Worm (Caenorhabditis elegans) whole organism, young adult: ENCODE data around the gene chil-5.
"Not testable (repeated sequence)": the region's sequence is repeated elsewhere in the genome, so short reads cannot be mapped to it uniquely, and the experiment has no call there.

Source experiments
- B0035.1 ChIP-seq: sonication (generic microtip); optimal IDR thresholded peaks from 2 replicates; lab custom pipeline; 2016; ENCODE audit warnings: missing genetic modification characterization, mild to moderate bottlenecking, missing compliant biosample characterization, missing genotype, missing genetic modification reagents
- B0261.1 ChIP-seq: sonication (generic microtip); optimal IDR thresholded peaks from 2 replicates; lab custom pipeline; 2016; ENCODE audit warnings: mild to moderate bottlenecking, missing genetic modification characterization, moderate library complexity, missing compliant biosample characterization
- C17E4.6 ChIP-seq: fragments of 200-800 bp; sonication (Bioruptor generic); IDR thresholded peaks from 2 replicates; pipeline ENCODE4 v1.3.6; 2022; ENCODE audit warnings: missing genetic modification reagents, missing genetic modification characterization, missing compliant biosample characterization
- D2030.7 ChIP-seq: fragments of 200-800 bp; sonication (Bioruptor generic); IDR thresholded peaks from 2 replicates; pipeline ENCODE4 v1.3.6; 2022; ENCODE audit warnings: missing genetic modification reagents, missing genetic modification characterization, missing compliant biosample characterization
- F22D6.2 ChIP-seq: sonication (generic microtip); optimal IDR thresholded peaks from 2 replicates; lab custom pipeline; 2016; ENCODE audit warnings: mild to moderate bottlenecking, missing genetic modification characterization, missing compliant biosample characterization
- F55B11.4 ChIP-seq: sonication (generic microtip); optimal IDR thresholded peaks from 2 replicates; lab custom pipeline; 2016; ENCODE audit warnings: missing compliant biosample characterization, missing genetic modification characterization, borderline replicate concordance; ENCODE audit not compliant: insufficient read depth
- F57A8.1 ChIP-seq: fragments of 200-800 bp; sonication (Bioruptor generic); optimal IDR thresholded peaks from 2 replicates; lab custom pipeline; 2018; ENCODE audit warnings: mild to moderate bottlenecking, missing genetic modification characterization, moderate library complexity, missing compliant biosample characterization
- T07F8.4 ChIP-seq: sonication (generic microtip); optimal IDR thresholded peaks from 2 replicates; lab custom pipeline; 2016; ENCODE audit warnings: mild to moderate bottlenecking, missing genetic modification characterization, moderate library complexity, missing compliant biosample characterization
- Y79H2A.3 ChIP-seq: fragments of 200-800 bp; sonication (Bioruptor generic); conservative IDR thresholded peaks from 2 replicates; pipeline ENCODE4 v1.3.6; 2022; ENCODE audit warnings: missing genetic modification reagents, missing genetic modification characterization, missing compliant biosample characterization
- ZK185.1 ChIP-seq: sonication (generic microtip); optimal IDR thresholded peaks from 2 replicates; lab custom pipeline; 2016; ENCODE audit warnings: mild to moderate bottlenecking, missing genetic modification characterization, missing compliant biosample characterization; ENCODE audit not compliant: poor library complexity, severe bottlenecking
- akir-1 ChIP-seq: fragments of 200-800 bp; sonication (Bioruptor generic); optimal IDR thresholded peaks from 2 replicates; lab custom pipeline; 2018; ENCODE audit warnings: mild to moderate bottlenecking, missing genetic modification characterization, moderate library complexity, missing compliant biosample characterization
- ama-1 ChIP-seq, 3 experiments: fragments of 150-350 bp in 1 of 3; sonication (generic microtip) in 2 of 3; optimal IDR thresholded peaks; 2 replicates each; lab custom pipeline; 2014 to 2018; ENCODE audit warnings: missing biosample characterization in 2 of 3, missing genetic modification characterization in 2 of 3, missing genetic modification reagents in 2 of 3
- aptf-3 ChIP-seq: fragments of 200-800 bp; sonication (Bioruptor generic); IDR thresholded peaks from 2 replicates; pipeline ENCODE4 v1.3.6; 2022; ENCODE audit warnings: missing genetic modification characterization, missing compliant biosample characterization
- cebp-2 ChIP-seq: fragments of 200-800 bp; sonication (Bioruptor generic); IDR thresholded peaks from 2 replicates; pipeline ENCODE4 v1.3.6; 2022; ENCODE audit warnings: missing genetic modification characterization, missing compliant biosample characterization
- ceh-27 ChIP-seq: fragments of 200-800 bp; sonication (Bioruptor generic); optimal IDR thresholded peaks from 2 replicates; lab custom pipeline; 2018; ENCODE audit warnings: mild to moderate bottlenecking, missing genetic modification characterization, moderate library complexity, missing compliant biosample characterization
- chd-7 ChIP-seq: sonication (generic microtip); optimal IDR thresholded peaks from 2 replicates; lab custom pipeline; 2016; ENCODE audit warnings: mild to moderate bottlenecking, missing genetic modification characterization, moderate library complexity, missing compliant biosample characterization
- dox-1 ChIP-seq: fragments of 200-800 bp; sonication (Bioruptor generic); IDR thresholded peaks from 2 replicates; pipeline ENCODE4 v1.3.6; 2022; ENCODE audit warnings: missing genetic modification reagents, missing genetic modification characterization, missing compliant biosample characterization
- ekl-4 ChIP-seq: fragments of 200-800 bp; sonication (Bioruptor generic); IDR thresholded peaks from 2 replicates; pipeline ENCODE4 v1.3.6; 2022; ENCODE audit warnings: missing genetic modification reagents, missing genetic modification characterization, missing compliant biosample characterization
- hrde-1 ChIP-seq: sonication (generic microtip); optimal IDR thresholded peaks from 2 replicates; lab custom pipeline; 2016; ENCODE audit warnings: missing genetic modification characterization, mild to moderate bottlenecking, missing compliant biosample characterization, moderate library complexity, missing genotype, missing genetic modification reagents, borderline replicate concordance
- lag-1 ChIP-seq: fragments of 200-800 bp; sonication (Bioruptor generic); IDR thresholded peaks from 2 replicates; pipeline ENCODE4 v1.3.6; 2022; ENCODE audit warnings: missing genetic modification reagents, missing genetic modification characterization, missing compliant biosample characterization
- let-607 ChIP-seq, 2 experiments: fragments of 200-800 bp in 1 of 2; sonication (Bioruptor generic) in 1 of 2; sonication (generic microtip) in 1 of 2; optimal IDR thresholded peaks; 2 replicates each; lab custom pipeline; 2016 to 2018; ENCODE audit warnings: mild to moderate bottlenecking in 2 of 2, missing compliant biosample characterization in 2 of 2, missing genetic modification characterization in 2 of 2, moderate library complexity in 2 of 2, missing genotype in 1 of 2
- lin-40 ChIP-seq: sonication (generic microtip); optimal IDR thresholded peaks from 2 replicates; lab custom pipeline; 2016; ENCODE audit warnings: missing genetic modification characterization, mild to moderate bottlenecking, missing compliant biosample characterization, missing genotype, missing genetic modification reagents
- mel-28 ChIP-seq: sonication (generic microtip); optimal IDR thresholded peaks from 2 replicates; lab custom pipeline; 2016; ENCODE audit warnings: borderline replicate concordance, mild to moderate bottlenecking, missing genetic modification characterization, missing compliant biosample characterization
- mes-4 ChIP-seq: sonication (generic microtip); optimal IDR thresholded peaks from 2 replicates; lab custom pipeline; 2016; ENCODE audit warnings: missing genotype, missing genetic modification characterization, missing compliant biosample characterization
- mxl-1 ChIP-seq: sonication (generic microtip); optimal IDR thresholded peaks from 2 replicates; lab custom pipeline; 2016; ENCODE audit warnings: missing genetic modification characterization, missing compliant biosample characterization
- nfya-2 ChIP-seq: fragments of 200-800 bp; sonication (Bioruptor generic); IDR thresholded peaks from 2 replicates; pipeline ENCODE4 v1.3.6; 2022; ENCODE audit warnings: missing genetic modification reagents, missing genetic modification characterization, missing compliant biosample characterization
- pbrm-1 ChIP-seq: fragments of 200-800 bp; sonication (Bioruptor generic); IDR thresholded peaks from 2 replicates; pipeline ENCODE4 v1.3.6; 2022; ENCODE audit warnings: missing genetic modification reagents, missing genetic modification characterization, missing compliant biosample characterization
- sea-2 ChIP-seq: fragments of 200-800 bp; sonication (Bioruptor generic); IDR thresholded peaks from 2 replicates; pipeline ENCODE4 v1.3.6; 2022; ENCODE audit warnings: missing genetic modification characterization, missing compliant biosample characterization
- snpc-1.1 ChIP-seq: sonication (generic microtip); optimal IDR thresholded peaks from 2 replicates; lab custom pipeline; 2017; ENCODE audit warnings: missing genetic modification characterization, mild to moderate bottlenecking, missing compliant biosample characterization, antibody characterized with exemption, moderate library complexity, missing genotype, missing genetic modification reagents; ENCODE audit not compliant: insufficient read depth
- snpc-4 ChIP-seq, 5 experiments: fragments of 150-350 bp in 1 of 5; sonication (generic microtip) in 4 of 5; optimal IDR thresholded peaks; 2 replicates each; lab custom pipeline; 2014 to 2018; ENCODE audit warnings: missing genetic modification characterization in 5 of 5, missing biosample characterization in 3 of 5, antibody characterized with exemption in 2 of 5, mild to moderate bottlenecking in 2 of 5, missing compliant biosample characterization in 2 of 5, missing genotype in 2 of 5, moderate library complexity in 2 of 5, missing genetic modification reagents in 1 of 5
- tbx-9 ChIP-seq: sonication (generic microtip); optimal IDR thresholded peaks from 2 replicates; lab custom pipeline; 2016; ENCODE audit warnings: borderline replicate concordance, missing genetic modification characterization, inconsistent platforms, missing compliant biosample characterization
- tlf-1 ChIP-seq: fragments of 200-800 bp; sonication (Bioruptor generic); optimal IDR thresholded peaks from 2 replicates; lab custom pipeline; 2018; ENCODE audit warnings: mild to moderate bottlenecking, missing genetic modification characterization, missing compliant biosample characterization
- unc-130 ChIP-seq: sonication (generic microtip); optimal IDR thresholded peaks from 2 replicates; lab custom pipeline; 2016; ENCODE audit warnings: missing genetic modification reagents, missing genetic modification characterization, missing compliant biosample characterization
- zfh-2 ChIP-seq: fragments of 200-800 bp; sonication (Bioruptor generic); conservative IDR thresholded peaks from 2 replicates; pipeline ENCODE4 v1.3.6; 2022; ENCODE audit warnings: missing genetic modification reagents, missing genetic modification characterization, missing compliant biosample characterization
- zim-3 ChIP-seq: sonication (generic microtip); optimal IDR thresholded peaks from 2 replicates; lab custom pipeline; 2017; ENCODE audit warnings: mild to moderate bottlenecking, missing genetic modification characterization, moderate library complexity, missing compliant biosample characterization
- ztf-26 ChIP-seq: sonication (generic microtip); optimal IDR thresholded peaks from 2 replicates; lab custom pipeline; 2017; ENCODE audit warnings: missing genetic modification characterization, missing compliant biosample characterization

The chil-5 gene

ce11 chrII:9871061-9871460 is 11.6 kb upstream of the chil-5 start, which contains the start of gene chil-7 (continued):
- TF ChIP-seq hrde-1: no peak
- no peak for TF ChIP-seq zfh-2

ce11 chrII:9868698-9869097 is 9.2 kb upstream of the chil-5 start, which contains the start of gene old-1:
TSS of gene old-1 (minus strand) at chrII:9868747.
- TF ChIP-seq cebp-2 (GFP tag; lab: Robert Waterston, UW): no peak
- TF ChIP-seq pbrm-1: no peak
- no peak for TF ChIP-seq mxl-1 (tag; lab: Kevin White, UChicago)
- TF ChIP-seq akir-1 (GFP tag; lab: Kevin White, UChicago): no peak
- no peak for TF ChIP-seq aptf-3 (GFP tag; lab: Robert Waterston, UW)
- no peak for TF ChIP-seq unc-130 (GFP tag; lab: Kevin White, UChicago)
- TF ChIP-seq F55B11.4 (tag; lab: Kevin White, UChicago): no peak

DNA sequence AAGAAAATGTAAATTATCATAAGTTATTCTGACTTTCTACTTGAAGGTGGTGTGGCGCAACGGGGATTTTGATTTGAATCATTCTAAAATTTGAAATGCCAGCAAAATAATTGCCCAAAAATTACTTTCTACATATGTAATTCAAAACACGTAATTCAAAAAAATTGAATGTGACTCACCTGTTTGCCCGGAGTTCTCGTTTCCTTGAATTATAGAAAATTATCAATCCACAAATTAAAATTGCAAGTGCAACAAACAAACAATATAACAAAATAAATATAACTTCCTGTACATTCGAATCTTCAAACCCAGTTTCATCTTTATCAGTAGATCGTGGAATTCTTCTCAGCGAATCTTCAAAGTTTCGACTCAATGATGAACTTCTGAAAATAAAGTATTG is 8.7 kb upstream of the chil-5 start:
- TF ChIP-seq nfya-2 (GFP tag; lab: Robert Waterston, UW) (no peak), let-607 (tag; optimal IDR thresholded peaks at IDR 0.05; lab: Kevin White, UChicago) (no peak), ceh-27 (GFP tag; lab: Kevin White, UChicago) (no peak), tlf-1 (GFP tag; lab: Kevin White, UChicago) (no peak)

ce11 chrII:9866378-9866777 is 6.9 kb upstream of the chil-5 start, which contains the start of gene chil-1:
TSS of gene chil-1 (minus strand) at chrII:9866478.
- not testable (repeated sequence) for TF ChIP-seq Y79H2A.3; let-607 (tag; optimal IDR thresholded peaks at IDR 0.05; lab: Kevin White, UChicago); ztf-26

ce11 chrII:9862147-9862546 is 2.7 kb upstream of the chil-5 start, which contains the start of gene C08H9.18:
TSS of gene C08H9.18 (minus strand) at chrII:9862247.
- TF ChIP-seq zfh-2 (no peak), snpc-4 (GFP tag; optimal IDR thresholded peaks at IDR 0.05; lab: Kevin White, UChicago) (no peak), snpc-4 (tag; optimal IDR thresholded peaks at IDR 0.05; lab: Kevin White, UChicago) (no peak), dox-1 (GFP tag; lab: Robert Waterston, UW) (no peak), F57A8.1 (no peak), ceh-27 (GFP tag; lab: Kevin White, UChicago) (no peak), mes-4 (tag; lab: Kevin White, UChicago) (no peak), B0261.1 (tag; lab: Kevin White, UChicago) (no peak), B0035.1 (tag; lab: Kevin White, UChicago) (no peak), ZK185.1 (tag; lab: Kevin White, UChicago) (no peak), ama-1 (optimal IDR thresholded peaks at IDR 0.05; lab: Kevin White, UChicago) (no peak), ama-1 (GFP tag; optimal IDR thresholded peaks at IDR 0.05; lab: Kevin White, UChicago) (no peak), mel-28 (tag; lab: Kevin White, UChicago) (no peak), lin-40 (tag; lab: Kevin White, UChicago) (no peak), lag-1 (GFP tag; lab: Robert Waterston, UW) (no peak), ekl-4 (GFP tag; lab: Robert Waterston, UW) (no peak)
- TF ChIP-seq, all 124 proteins: peak for 0

ce11 chrII:9861394-9861793 is 1.9 kb upstream of the chil-5 start, which contains the start of gene chil-3:
TSS of gene chil-3 (minus strand) at chrII:9861494.
- TF ChIP-seq tbx-9 (tag; lab: Kevin White, UChicago) (no peak), ama-1 (optimal IDR thresholded peaks at IDR 0.05; lab: Kevin White, UChicago) (no peak), ama-1 (GFP tag; optimal IDR thresholded peaks at IDR 0.05; lab: Kevin White, UChicago) (no peak), snpc-1.1 (tag; lab: Kevin White, UChicago) (no peak), ZK185.1 (tag; lab: Kevin White, UChicago) (no peak), zim-3 (tag; lab: Kevin White, UChicago) (no peak), sea-2 (GFP tag; lab: Robert Waterston, UW) (no peak), chd-7 (no peak), ceh-27 (GFP tag; lab: Kevin White, UChicago) (no peak), D2030.7 (GFP tag; lab: Robert Waterston, UW) (no peak), T07F8.4 (no peak), F22D6.2 (tag; lab: Kevin White, UChicago) (no peak), C17E4.6 (GFP tag; lab: Robert Waterston, UW) (no peak)
